Worm (Caenorhabditis elegans): ENCODE measurements around the gene nrx-1.

- no peak for TF ChIP-seq dao-5 (tag; optimal IDR thresholded peaks at IDR 0.05)
- TF ChIP-seq him-1 (tag; optimal IDR thresholded peaks at IDR 0.05), result no peak
Measured at ce11 chrV:10889036-10889435, 64.2 kb downstream of the nrx-1 start, which contains the start of gene F32D8.11.

All from whole organism, L4/young adult.